Worm (Caenorhabditis elegans) whole organism, L4/young adult: ENCODE results near the gene C18G1.8.
"Not testable (repeated sequence)": the region's sequence is repeated elsewhere in the genome, so short reads cannot be mapped to it uniquely, and the experiment has no call there.

ENCODE experiments used
- W03F9.2 ChIP-seq: fragments of 150-350 bp; optimal IDR thresholded peaks from 2 replicates; lab custom pipeline; 2014; ENCODE audit warnings: missing biosample characterization, missing genetic modification characterization
- dao-5 ChIP-seq: sonication (generic microtip); optimal IDR thresholded peaks from 2 replicates; lab custom pipeline; 2016; ENCODE audit warnings: missing genotype, missing genetic modification characterization, moderate library complexity, missing compliant biosample characterization
- him-1 ChIP-seq: sonication (generic microtip); optimal IDR thresholded peaks from 2 replicates; lab custom pipeline; 2016; ENCODE audit warnings: missing genotype, missing genetic modification reagents, missing genetic modification characterization, missing compliant biosample characterization

The C18G1.8 gene

DNA sequence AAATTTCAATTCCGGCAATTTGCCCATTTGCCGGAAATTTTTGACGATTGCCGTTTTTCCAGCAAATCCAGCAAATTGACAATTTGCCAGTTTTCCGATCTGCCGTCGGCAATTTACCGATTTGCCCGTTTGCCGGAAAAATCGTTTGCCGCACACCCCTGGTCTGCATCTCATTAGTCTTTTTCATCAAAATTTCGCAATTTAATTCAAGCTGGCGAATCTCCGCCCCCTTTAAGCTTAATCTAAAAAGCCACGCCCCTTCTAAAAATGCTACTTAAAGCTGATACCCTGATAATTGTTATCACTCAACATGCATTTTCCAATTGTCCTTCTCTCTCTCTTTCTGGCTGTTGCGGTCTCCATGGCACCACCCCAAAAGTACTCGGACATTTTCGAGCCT, 16.9 kb upstream of the C18G1.8 start, which contains the start of gene Y60C6A.1:
Y60C6A.1 (plus strand) TSS at position 301 of the 400 bp plus-strand sequence.
- TF ChIP-seq him-1 (no peak), dao-5 (tag; lab: Kevin White, UChicago) (no peak)

DNA sequence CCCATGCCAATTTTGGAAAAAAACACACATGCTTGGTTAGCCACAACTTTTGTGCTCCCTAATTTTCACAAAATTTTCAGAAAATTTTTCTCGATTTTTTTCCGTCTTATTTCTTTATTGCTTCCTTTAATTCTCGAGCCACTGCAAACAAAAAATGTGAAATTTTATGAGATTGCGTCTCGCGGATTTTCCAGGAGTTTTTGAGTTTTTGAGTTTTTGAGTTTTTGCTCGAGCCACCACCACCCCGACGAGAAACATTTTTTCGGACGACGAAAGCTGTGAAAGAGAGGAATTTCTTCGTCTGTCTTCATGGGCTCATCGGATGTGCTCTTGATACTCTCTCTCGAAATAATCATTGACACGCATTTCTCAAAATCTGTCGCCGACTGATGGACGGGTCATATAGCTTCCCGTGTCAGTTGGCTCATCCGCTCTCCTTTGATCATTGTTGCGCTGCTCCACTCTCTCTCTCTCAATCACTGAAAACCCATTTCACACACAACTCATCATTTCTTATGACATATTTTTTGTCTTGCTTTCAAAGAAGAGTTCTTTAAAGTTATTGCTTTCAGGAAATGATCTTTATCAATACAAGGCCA, 11.1 kb upstream of the C18G1.8 start, which contains the start of gene C18G1.1:
C18G1.1 (plus strand) TSS at position 573 of the 599 bp plus-strand sequence.
- TF ChIP-seq dao-5 (tag; lab: Kevin White, UChicago) (no peak), W03F9.2 (tag; lab: Kevin White, UChicago) (no peak), him-1 (no peak)

DNA sequence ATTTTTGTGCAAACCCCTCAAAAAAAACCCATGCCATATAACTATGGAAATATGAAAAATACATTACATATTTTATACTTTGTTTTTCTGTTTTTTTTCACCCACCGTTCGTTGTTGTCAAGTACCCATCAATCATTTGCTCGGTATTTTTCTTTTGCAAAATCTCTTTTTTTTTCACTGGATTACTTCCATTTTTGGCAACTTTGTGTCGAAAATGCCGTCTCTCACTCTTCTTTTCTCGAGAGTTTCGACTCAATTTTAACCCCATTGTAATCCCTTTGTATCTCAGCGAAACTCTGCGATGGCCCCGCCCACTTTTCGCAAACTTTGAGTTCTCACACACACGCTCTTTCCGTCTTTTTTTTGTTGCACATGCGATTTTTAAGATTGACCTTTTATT, 8.7 kb upstream of the C18G1.8 start:
- TF ChIP-seq W03F9.2 (tag; lab: Kevin White, UChicago) (no peak), him-1 (no peak), dao-5 (tag; lab: Kevin White, UChicago) (no peak)

DNA sequence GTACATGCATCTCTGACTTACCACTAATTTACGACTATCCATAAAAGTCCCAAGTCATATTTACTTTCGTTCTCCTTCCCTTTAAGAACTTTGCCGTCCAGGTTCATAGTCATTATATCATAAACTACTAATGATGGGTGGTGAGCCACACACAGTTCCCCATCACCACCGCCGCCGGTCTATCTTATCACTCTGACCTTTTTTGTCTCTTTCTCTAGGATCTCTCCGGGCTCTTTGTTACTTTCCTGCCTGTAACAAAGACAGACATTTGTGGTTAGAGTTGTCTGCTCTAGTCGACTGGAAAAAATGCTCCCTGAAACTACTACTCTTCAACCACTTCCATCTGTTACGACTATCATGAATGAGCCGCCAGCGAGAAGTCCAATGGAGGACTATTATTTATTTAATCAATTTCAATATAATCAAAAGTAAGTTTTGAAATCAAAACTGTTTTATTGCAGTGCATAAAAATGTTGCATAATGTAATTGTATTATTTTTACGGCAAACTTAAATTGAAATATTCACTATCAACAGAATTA, 4.1 kb upstream of the C18G1.8 start, which contains the start of gene elt-7:
elt-7 (plus strand) TSS at position 263 of the 540 bp plus-strand sequence.
- TF ChIP-seq him-1 (no peak), W03F9.2 (tag; lab: Kevin White, UChicago) (no peak), dao-5 (tag; lab: Kevin White, UChicago) (no peak)

- TF ChIP-seq him-1 (no peak), dao-5 (tag; lab: Kevin White, UChicago) (no peak), W03F9.2 (tag; lab: Kevin White, UChicago) (no peak)
These were observed 3.2 kb upstream of the C18G1.8 start, which contains the start of gene C18G1.9 for ce11 chrV:4769633-4770032. Gene C18G1.9, minus strand, starts transcription at chrV:4769733.

DNA sequence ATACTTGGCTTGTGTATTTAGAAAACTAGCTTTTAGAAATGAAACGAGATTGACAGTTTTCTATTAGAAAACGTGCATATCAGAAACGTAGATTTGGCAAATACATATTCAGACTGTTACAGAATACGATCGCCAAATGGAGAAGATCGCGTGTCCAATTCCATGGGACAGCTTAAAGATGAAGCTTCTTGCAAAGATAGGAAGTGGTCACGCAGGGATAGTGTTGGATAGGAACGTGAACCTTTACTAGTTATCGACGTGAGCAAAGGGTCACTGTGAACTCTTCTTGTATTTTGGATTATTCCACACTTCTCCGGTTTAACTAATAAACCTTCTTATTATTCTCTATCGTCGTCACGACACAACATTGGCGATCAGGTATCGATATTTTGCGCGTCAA, 5.7 kb downstream of the C18G1.8 start, which contains the start of gene bgnt-1.4:
bgnt-1.4 (plus strand) TSS at position 301 of the 400 bp plus-strand sequence.
- not testable (repeated sequence) for TF ChIP-seq dao-5 (tag; lab: Kevin White, UChicago); W03F9.2 (tag; lab: Kevin White, UChicago); him-1

- TF ChIP-seq dao-5 (tag; lab: Kevin White, UChicago) = no peak
- TF ChIP-seq W03F9.2 (tag; lab: Kevin White, UChicago) = no peak
- TF ChIP-seq him-1 = no peak
These were observed 7.9 kb downstream of the C18G1.8 start for ce11 chrV:4758540-4758939.

DNA sequence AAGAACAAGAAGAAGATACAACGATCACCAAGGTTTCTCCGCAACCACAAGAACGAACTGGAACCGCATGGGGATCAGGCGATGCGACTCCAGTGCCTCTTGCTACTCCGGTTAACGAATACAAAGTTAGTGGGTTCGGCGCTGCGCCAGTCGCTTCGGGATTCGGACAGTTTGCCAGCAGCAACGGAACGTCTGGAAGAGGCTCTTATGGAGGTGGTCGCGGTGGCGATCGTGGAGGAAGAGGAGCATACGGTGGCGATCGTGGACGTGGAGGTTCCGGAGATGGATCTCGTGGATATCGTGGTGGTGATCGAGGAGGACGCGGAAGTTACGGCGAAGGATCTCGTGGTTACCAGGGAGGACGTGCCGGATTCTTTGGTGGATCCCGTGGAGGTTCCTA, 8.4 kb downstream of the C18G1.8 start:
- TF ChIP-seq W03F9.2 (tag; lab: Kevin White, UChicago) = no peak
- TF ChIP-seq dao-5 (tag; lab: Kevin White, UChicago) = no peak
- no peak for TF ChIP-seq him-1

DNA sequence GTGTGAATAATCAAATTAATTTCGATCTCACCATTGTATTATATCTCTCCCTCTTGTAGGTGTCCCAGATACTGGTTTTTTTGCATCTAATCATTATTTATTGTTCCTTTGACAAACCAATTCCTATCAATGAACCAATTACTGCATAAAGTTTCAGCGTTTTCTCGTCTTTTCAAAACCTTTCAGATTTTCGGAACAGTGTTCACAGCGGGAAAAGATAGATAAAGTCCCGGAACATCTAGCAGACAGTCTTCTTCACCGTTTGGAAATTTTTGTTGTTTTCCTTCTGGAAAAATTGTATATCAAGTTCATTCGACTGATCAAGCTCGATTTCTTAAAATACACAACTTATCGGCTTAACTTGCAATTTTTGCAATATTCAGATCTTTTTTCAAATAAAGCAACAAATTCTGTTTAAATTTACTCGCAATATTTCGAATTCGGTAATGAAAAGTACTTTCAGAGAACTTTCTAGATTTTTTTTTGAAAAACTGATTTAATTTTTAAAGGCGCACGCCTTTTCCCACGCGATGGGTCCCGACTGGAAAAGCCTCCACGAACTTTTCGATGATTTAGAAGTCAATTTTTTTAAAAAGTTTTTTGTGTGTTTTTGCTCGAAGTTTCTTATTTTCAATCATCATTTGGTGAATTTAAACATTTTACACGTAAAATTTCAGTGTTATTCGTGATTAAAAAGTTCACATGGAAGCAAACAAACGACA, 10.9 kb downstream of the C18G1.8 start, which contains the start of gene pgl-3:
pgl-3 (plus strand) TSS at position 672 of the 722 bp plus-strand sequence.
- TF ChIP-seq W03F9.2 (tag; lab: Kevin White, UChicago) (no peak), dao-5 (tag; lab: Kevin White, UChicago) (no peak), him-1 (no peak)

DNA sequence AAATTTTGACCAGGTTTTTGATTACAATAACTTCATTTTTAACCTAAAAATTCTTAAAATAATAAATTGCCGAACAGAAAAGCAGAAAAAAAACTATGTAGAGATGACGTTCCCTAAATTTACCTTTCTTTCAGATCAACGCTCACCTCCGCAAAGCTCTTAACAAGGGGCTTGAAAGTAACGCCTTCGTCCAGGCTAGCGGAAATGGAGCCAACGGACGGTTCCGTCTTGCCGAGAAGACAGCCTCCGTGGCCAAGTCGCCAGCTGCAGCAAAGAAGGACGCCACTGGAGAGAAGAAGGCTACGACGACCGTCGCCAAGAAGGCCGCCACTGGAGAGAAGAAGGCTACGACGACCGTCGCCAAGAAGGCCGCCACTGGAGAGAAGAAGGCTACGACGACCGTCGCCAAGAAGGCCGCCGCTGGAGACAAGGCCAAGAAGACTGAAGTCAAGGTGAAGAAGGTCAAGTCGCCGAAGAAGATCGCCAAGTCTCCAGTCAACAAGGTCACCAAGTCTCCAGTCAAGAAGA, 11.7 kb downstream of the C18G1.8 start:
- TF ChIP-seq W03F9.2 (tag; lab: Kevin White, UChicago) (no peak), dao-5 (tag; lab: Kevin White, UChicago) (no peak), him-1 (no peak)

DNA sequence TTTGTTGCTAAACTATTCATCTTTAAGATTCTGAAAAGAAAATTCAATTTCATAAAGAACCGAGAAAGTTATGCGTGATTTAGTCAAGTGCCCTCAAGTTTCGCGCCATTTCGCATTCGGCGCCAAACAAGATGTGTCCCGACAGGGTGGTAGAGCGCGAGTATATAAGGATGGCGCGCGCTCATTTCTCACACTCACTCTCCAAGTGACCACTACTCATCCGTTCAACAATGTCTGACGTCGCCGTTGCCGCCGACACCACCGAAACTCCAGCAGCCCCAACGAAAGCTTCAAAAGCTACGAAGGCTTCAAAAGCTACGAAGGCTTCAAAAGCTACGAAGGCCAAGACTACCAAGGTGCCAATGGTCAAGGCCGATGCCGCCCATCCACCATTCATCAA, 12.3 kb downstream of the C18G1.8 start, which contains the start of gene hil-4:
hil-4 (plus strand) TSS at position 191 of the 400 bp plus-strand sequence.
- TF ChIP-seq him-1 (no peak), W03F9.2 (tag; lab: Kevin White, UChicago) (no peak), dao-5 (tag; lab: Kevin White, UChicago) (no peak)

ce11 chrV:4750294-4750693, 16.1 kb downstream of the C18G1.8 start, which contains the start of gene C18G1.6:
Gene C18G1.6, plus strand, starts transcription at chrV:4750594.
- no peak for TF ChIP-seq him-1
- no peak for TF ChIP-seq W03F9.2 (tag; lab: Kevin White, UChicago)
- no peak for TF ChIP-seq dao-5 (tag; lab: Kevin White, UChicago)

- TF ChIP-seq dao-5 (tag; lab: Kevin White, UChicago) (no peak), him-1 (no peak), W03F9.2 (tag; lab: Kevin White, UChicago) (no peak)
These were observed 21.1 kb downstream of the C18G1.8 start, which contains the start of gene C18G1.7 for ce11 chrV:4745269-4745668. Gene C18G1.7, plus strand, starts transcription at chrV:4745569.
